Worm (Caenorhabditis elegans): ENCODE measurements around the gene ivns-1.

- TF ChIP-seq sptf-1 (tag; optimal IDR thresholded peaks at IDR 0.05) (no peak), tbx-8 (GFP tag; optimal IDR thresholded peaks at IDR 0.05) (no peak)
Measured at ce11 chrX:12631446-12631845, 2.7 kb downstream of the ivns-1 start.
